Fruit fly (Drosophila melanogaster) whole organism, embryonic: Measurements from ENCODE around the gene CG5377.

Source experiments
- Ada2b ChIP-seq: fragments of 200-800 bp; sonication (Bioruptor generic); IDR thresholded peaks from 2 replicates; pipeline ENCODE4 v1.3.6; 2022; ENCODE audit warnings: missing biosample characterization, missing genetic modification characterization
- Aef1 ChIP-seq: fragments of 200-800 bp; sonication (Bioruptor generic); IDR thresholded peaks from 3 replicates; pipeline ENCODE4 v1.3.6; 2022; ENCODE audit warnings: missing biosample characterization, missing genetic modification characterization
- CG10274 ChIP-seq: fragments of 200-800 bp; sonication (Bioruptor generic); optimal IDR thresholded peaks from 3 replicates; lab custom pipeline; 2017; ENCODE audit warnings: missing biosample characterization, mild to moderate bottlenecking, missing genetic modification characterization
- CG12236 ChIP-seq: fragments of 200-800 bp; sonication (Bioruptor generic); optimal IDR thresholded peaks from 2 replicates; lab custom pipeline; 2016; ENCODE audit warnings: missing biosample characterization, missing genetic modification characterization
- CG13123 ChIP-seq: fragments of 200-800 bp; sonication (Bioruptor generic); optimal IDR thresholded peaks from 2 replicates; lab custom pipeline; 2016; ENCODE audit warnings: missing biosample characterization, missing genetic modification characterization
- CG15479 ChIP-seq: fragments of 200-800 bp; sonication (Bioruptor generic); optimal IDR thresholded peaks from 3 replicates; lab custom pipeline; 2019; ENCODE audit warnings: missing biosample characterization, mild to moderate bottlenecking, missing genetic modification characterization, moderate library complexity
- CG17361 ChIP-seq: fragments of 200-800 bp; sonication (Bioruptor generic); IDR thresholded peaks from 3 replicates; pipeline ENCODE4 v1.3.6; 2022; ENCODE audit warnings: missing biosample characterization, missing genetic modification characterization
- CG18262 ChIP-seq: fragments of 200-800 bp; optimal IDR thresholded peaks from 3 replicates; lab custom pipeline; 2019; ENCODE audit warnings: missing biosample characterization, mild to moderate bottlenecking, missing genetic modification characterization, moderate library complexity
- CG2678 ChIP-seq: fragments of 200-800 bp; sonication (Bioruptor generic); optimal IDR thresholded peaks from 3 replicates; lab custom pipeline; 2019; ENCODE audit warnings: missing biosample characterization, mild to moderate bottlenecking, missing genetic modification characterization, moderate library complexity
- CG2889 ChIP-seq: fragments of 200-800 bp; sonication (Bioruptor generic); IDR thresholded peaks from 3 replicates; pipeline ENCODE4 v1.3.6; 2022; ENCODE audit warnings: missing biosample characterization, missing genetic modification characterization
- CG42726 ChIP-seq: fragments of 200-800 bp; sonication (Bioruptor generic); IDR thresholded peaks from 2 replicates; pipeline ENCODE4 v1.3.6; 2022; ENCODE audit warnings: missing biosample characterization, missing genetic modification characterization; ENCODE audit not compliant: partially characterized antibody
- CG4707 ChIP-seq: fragments of 200-800 bp; sonication (Bioruptor generic); optimal IDR thresholded peaks from 2 replicates; lab custom pipeline; 2018; ENCODE audit warnings: missing biosample characterization, mild to moderate bottlenecking, missing genetic modification characterization, moderate library complexity
- CG7839 ChIP-seq: fragments of 200-800 bp; sonication (Bioruptor generic); optimal IDR thresholded peaks from 3 replicates; lab custom pipeline; 2018; ENCODE audit warnings: missing biosample characterization, mild to moderate bottlenecking, missing genetic modification characterization, moderate library complexity
- CG7928 ChIP-seq: fragments of 200-800 bp; sonication (Bioruptor generic); optimal IDR thresholded peaks from 2 replicates; lab custom pipeline; 2017; ENCODE audit warnings: missing biosample characterization, mild to moderate bottlenecking, missing genetic modification characterization
- CG7987 ChIP-seq: fragments of 200-800 bp; sonication (Bioruptor generic); optimal IDR thresholded peaks from 2 replicates; lab custom pipeline; 2018; ENCODE audit warnings: missing biosample characterization, mild to moderate bottlenecking, missing genetic modification characterization, moderate library complexity
- CrebB ChIP-seq: fragments of 200-800 bp; sonication (Bioruptor generic); optimal IDR thresholded peaks from 3 replicates; lab custom pipeline; 2018; ENCODE audit warnings: missing biosample characterization, mild to moderate bottlenecking, missing genetic modification characterization
- Dip3 ChIP-seq: fragments of 200-800 bp; sonication (Bioruptor generic); optimal IDR thresholded peaks from 3 replicates; lab custom pipeline; 2016; ENCODE audit warnings: missing biosample characterization, missing genetic modification characterization
- Elba2 ChIP-seq: fragments of 200-800 bp; sonication (Bioruptor generic); optimal IDR thresholded peaks from 3 replicates; lab custom pipeline; 2016; ENCODE audit warnings: missing biosample characterization, missing genetic modification characterization
- Gug ChIP-seq: fragments of 200-800 bp; sonication (Bioruptor generic); IDR thresholded peaks from 4 replicates; pipeline ENCODE4 v1.3.6; 2022; ENCODE audit warnings: missing biosample characterization, missing genetic modification characterization
- HLH54F ChIP-seq: fragments of 200-800 bp; sonication (Bioruptor generic); optimal IDR thresholded peaks from 3 replicates; lab custom pipeline; 2016; ENCODE audit warnings: missing biosample characterization, missing genetic modification characterization
- HLHmδ ChIP-seq: fragments of 200-800 bp; sonication (Bioruptor generic); optimal IDR thresholded peaks from 2 replicates; lab custom pipeline; 2018; ENCODE audit warnings: missing biosample characterization, mild to moderate bottlenecking, missing genetic modification characterization, moderate library complexity
- HmgD ChIP-seq: fragments of 200-800 bp; sonication (Bioruptor generic); optimal IDR thresholded peaks from 3 replicates; lab custom pipeline; 2016; ENCODE audit warnings: missing biosample characterization, missing genetic modification characterization
- HmgZ ChIP-seq: fragments of 200-800 bp; sonication (Bioruptor generic); optimal IDR thresholded peaks from 2 replicates; lab custom pipeline; 2018; ENCODE audit warnings: missing biosample characterization, mild to moderate bottlenecking, missing genetic modification characterization
- Hmx ChIP-seq: fragments of 200-800 bp; sonication (Bioruptor generic); optimal IDR thresholded peaks from 2 replicates; lab custom pipeline; 2016; ENCODE audit warnings: missing biosample characterization, missing genetic modification characterization
- Kr ChIP-seq: fragments of 200-800 bp; sonication (Bioruptor generic); optimal IDR thresholded peaks from 2 replicates; lab custom pipeline; 2017; ENCODE audit warnings: missing biosample characterization, mild to moderate bottlenecking, missing genetic modification characterization
- Max ChIP-seq: fragments of 200-800 bp; sonication (Bioruptor generic); optimal IDR thresholded peaks from 2 replicates; lab custom pipeline; 2016; ENCODE audit warnings: missing biosample characterization, mild to moderate bottlenecking, missing genetic modification characterization
- Myb ChIP-seq: fragments of 200-800 bp; sonication (Bioruptor generic); optimal IDR thresholded peaks from 2 replicates; lab custom pipeline; 2016; ENCODE audit warnings: missing biosample characterization, missing genetic modification characterization
- Nf-YB ChIP-seq: fragments of 200-800 bp; sonication (Bioruptor generic); optimal IDR thresholded peaks from 3 replicates; lab custom pipeline; 2019; ENCODE audit warnings: missing biosample characterization, mild to moderate bottlenecking, missing genetic modification characterization, moderate library complexity
- Opbp ChIP-seq: fragments of 200-800 bp; sonication (Bioruptor generic); IDR thresholded peaks from 3 replicates; pipeline ENCODE4 v1.3.6; 2022; ENCODE audit warnings: missing biosample characterization, missing genetic modification characterization; ENCODE audit not compliant: partially characterized antibody
- Spps ChIP-seq: fragments of 200-800 bp; sonication (Bioruptor generic); optimal IDR thresholded peaks from 2 replicates; lab custom pipeline; 2018; ENCODE audit warnings: missing biosample characterization, mild to moderate bottlenecking, missing genetic modification characterization
- Tbp ChIP-seq: fragments of >200 bp; optimal IDR thresholded peaks from 2 replicates; lab custom pipeline; 2018; ENCODE audit warnings: missing biosample characterization, missing genetic modification characterization
- Usf ChIP-seq: fragments of 200-800 bp; sonication (Bioruptor generic); optimal IDR thresholded peaks from 2 replicates; lab custom pipeline; 2017; ENCODE audit warnings: missing genotype, missing biosample characterization, missing genetic modification characterization
- ac ChIP-seq: fragments of 200-800 bp; sonication (Bioruptor generic); optimal IDR thresholded peaks from 3 replicates; lab custom pipeline; 2017; ENCODE audit warnings: missing biosample characterization, mild to moderate bottlenecking, missing genetic modification characterization
- bsh ChIP-seq, 2 experiments: fragments of 200-800 bp; sonication (Bioruptor generic); optimal IDR thresholded peaks; 2 replicates each; lab custom pipeline; 2017 to 2018; ENCODE audit warnings: mild to moderate bottlenecking in 2 of 2, missing biosample characterization in 2 of 2, missing genetic modification characterization in 2 of 2, moderate library complexity in 1 of 2
- dysf ChIP-seq: fragments of 200-800 bp; sonication (Bioruptor generic); IDR thresholded peaks from 3 replicates; pipeline ENCODE4 v1.3.6; 2022; ENCODE audit warnings: missing biosample characterization, missing genetic modification characterization
- emc ChIP-seq: fragments of 200-800 bp; sonication (Bioruptor generic); optimal IDR thresholded peaks from 2 replicates; lab custom pipeline; 2016; ENCODE audit warnings: missing biosample characterization, missing genetic modification characterization
- esg ChIP-seq: fragments of 200-800 bp; sonication (Bioruptor generic); conservative IDR thresholded peaks from 2 replicates; pipeline ENCODE4 v1.3.6; 2022; ENCODE audit warnings: missing biosample characterization, missing genetic modification characterization
- exex ChIP-seq: fragments of 200-800 bp; sonication (Bioruptor generic); optimal IDR thresholded peaks from 4 replicates; lab custom pipeline; 2018; ENCODE audit warnings: missing biosample characterization, mild to moderate bottlenecking, missing genetic modification characterization, moderate library complexity
- ftz-f1 ChIP-seq: fragments of 200-800 bp; sonication (Bioruptor generic); optimal IDR thresholded peaks from 2 replicates; lab custom pipeline; 2016; ENCODE audit warnings: missing biosample characterization, missing genetic modification characterization
- gsb ChIP-seq: fragments of 200-800 bp; sonication (Bioruptor generic); IDR thresholded peaks from 2 replicates; pipeline ENCODE4 v1.3.6; 2022; ENCODE audit warnings: missing biosample characterization, missing genetic modification characterization
- jing ChIP-seq: fragments of 200-800 bp; sonication (Bioruptor generic); optimal IDR thresholded peaks from 2 replicates; lab custom pipeline; 2018; ENCODE audit warnings: missing biosample characterization, mild to moderate bottlenecking, missing genetic modification characterization
- kni ChIP-seq: fragments of 200-800 bp; sonication (Bioruptor generic); optimal IDR thresholded peaks from 3 replicates; lab custom pipeline; 2017; ENCODE audit warnings: mild to moderate bottlenecking, missing biosample characterization, missing genetic modification reagents, missing genetic modification characterization
- lola ChIP-seq, 3 experiments: fragments of >200 bp in 2 of 3; fragments of 200-800 bp in 1 of 3; sonication (Bioruptor generic) in 1 of 3; optimal IDR thresholded peaks; 2 replicates each; lab custom pipeline; 2017 to 2019; ENCODE audit warnings: missing biosample characterization in 3 of 3, missing genetic modification characterization in 3 of 3, mild to moderate bottlenecking in 1 of 3, moderate library complexity in 1 of 3
- mirr ChIP-seq: fragments of 200-800 bp; sonication (Bioruptor generic); optimal IDR thresholded peaks from 3 replicates; lab custom pipeline; 2018; ENCODE audit warnings: missing biosample characterization, mild to moderate bottlenecking, missing genetic modification characterization
- psq ChIP-seq: fragments of 200-800 bp; sonication (Bioruptor generic); optimal IDR thresholded peaks from 2 replicates; lab custom pipeline; 2017; ENCODE audit warnings: missing biosample characterization, missing genetic modification characterization
- schlank ChIP-seq: fragments of 200-800 bp; sonication (Bioruptor generic); optimal IDR thresholded peaks from 2 replicates; lab custom pipeline; 2018; ENCODE audit warnings: missing biosample characterization, mild to moderate bottlenecking, missing genetic modification characterization
- stc ChIP-seq: fragments of 200-800 bp; sonication (Bioruptor generic); IDR thresholded peaks from 2 replicates; pipeline ENCODE4 v1.3.6; 2022; ENCODE audit warnings: missing biosample characterization, missing genetic modification characterization
- ttk ChIP-seq: fragments of 200-800 bp; sonication (Bioruptor generic); IDR thresholded peaks from 2 replicates; pipeline ENCODE4 v2.1.2; 2022; ENCODE audit warnings: missing biosample characterization, missing genetic modification characterization
- vnd ChIP-seq: fragments of 200-800 bp; sonication (Bioruptor generic); IDR thresholded peaks from 3 replicates; pipeline ENCODE4 v1.3.6; 2022; ENCODE audit warnings: missing biosample characterization, missing genetic modification characterization; ENCODE audit not compliant: partially characterized antibody
- zen ChIP-seq: fragments of 200-800 bp; sonication (Bioruptor generic); optimal IDR thresholded peaks from 3 replicates; lab custom pipeline; 2018; ENCODE audit warnings: missing biosample characterization, mild to moderate bottlenecking, missing genetic modification characterization, moderate library complexity

The CG5377 gene

DNA sequence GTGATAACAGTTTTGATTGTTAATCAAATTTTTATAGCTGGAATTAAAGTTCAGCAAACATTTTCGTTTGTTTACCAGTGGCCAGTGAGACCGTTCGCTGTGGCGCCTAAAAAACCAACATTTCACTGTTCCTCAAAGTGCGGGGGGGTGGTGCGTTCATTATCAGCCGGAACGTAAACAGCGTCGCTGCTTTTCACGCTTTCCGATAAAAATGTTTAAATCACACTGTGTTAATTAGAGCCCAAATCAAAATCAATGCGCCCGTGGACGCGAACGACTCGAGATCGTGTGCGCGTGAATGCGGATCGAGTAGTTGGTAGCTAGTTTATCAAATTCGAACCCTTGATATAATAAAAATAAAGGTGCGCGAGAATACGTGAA is 20.1 kb downstream of the CG5377 start, which contains the start of gene CG34376 (continued):
- TF ChIP-seq kni (peak; percentile 46), Ada2b (GFP tag; lab: Robert Waterston, UW) (peak; percentile 48), CG15479 (GFP tag; lab: Kevin White, UChicago) (no peak), HLHmδ (GFP tag; lab: Kevin White, UChicago) (peak; percentile 1), Tbp (no peak), CG7987 (GFP tag; lab: Kevin White, UChicago) (peak; percentile 49), Spps (tag; lab: Kevin White, UChicago) (no peak), dysf (GFP tag; lab: Robert Waterston, UW) (peak; percentile 4; the same call in 1 of the 3 replicates), CG42726 (GFP tag; lab: Robert Waterston, UW) (0 out of 2 replicates have a peak, but pooled peaks have one; percentile 35), Kr (GFP tag; lab: Kevin White, UChicago) (no peak), Elba2 (GFP tag; lab: Kevin White, UChicago) (no peak), ttk (GFP tag; lab: Robert Waterston, UW) (peak; percentile 35; the same call in 1 of the 2 replicates), vnd (no peak; the same call in 2 of the 3 replicates), CG2889 (GFP tag; lab: Robert Waterston, UW) (peak; percentile 58), mirr (GFP tag; lab: Kevin White, UChicago) (peak; percentile 85), CG2678 (peak; percentile 38), exex (tag; lab: Kevin White, UChicago) (peak; percentile 72), HLH54F (GFP tag; lab: Kevin White, UChicago) (no peak), lola (GFP tag; optimal IDR thresholded peaks at IDR 0.05; lab: Kevin White, UChicago) (peak in 1 of 3 experiments; percentile 7), ac (GFP tag; lab: Kevin White, UChicago) (no peak), emc (GFP tag; lab: Kevin White, UChicago) (no peak), esg (GFP tag; lab: Robert Waterston, UW) (0 out of 2 replicates have a peak, but pooled peaks have one; percentile 7), ftz-f1 (GFP tag; lab: Kevin White, UChicago) (no peak), jing (no peak), CG18262 (tag; lab: Kevin White, UChicago) (peak; percentile 29), Hmx (no peak), HmgD (GFP tag; lab: Kevin White, UChicago) (no peak), gsb (peak; percentile 59), Usf (no peak), CG10274 (GFP tag; lab: Kevin White, UChicago) (no peak), stc (GFP tag; lab: Robert Waterston, UW) (peak; percentile 23; the same call in 1 of the 2 replicates), CG7928 (GFP tag; lab: Kevin White, UChicago) (no peak), CG4707 (peak; percentile 9), psq (GFP tag; lab: Kevin White, UChicago) (peak; percentile 85), HmgZ (tag; lab: Kevin White, UChicago) (peak; percentile 39), schlank (tag; lab: Kevin White, UChicago) (peak; percentile 37), Max (no peak), CG13123 (GFP tag; lab: Kevin White, UChicago) (no peak), CG12236 (GFP tag; lab: Kevin White, UChicago) (no peak), Gug (GFP tag; lab: Robert Waterston, UW) (peak; percentile 18; the same call in 1 of the 4 replicates), Nf-YB (no peak), CG17361 (GFP tag; lab: Robert Waterston, UW) (peak; percentile 68; the same call in 1 of the 3 replicates), CrebB (tag; lab: Kevin White, UChicago) (peak; percentile 40), Aef1 (GFP tag; lab: Robert Waterston, UW) (peak; percentile 33), zen (tag; lab: Kevin White, UChicago) (no peak), Dip3 (GFP tag; lab: Kevin White, UChicago) (no peak), CG7839 (tag; lab: Kevin White, UChicago) (no peak), Myb (peak; percentile 50), bsh (GFP tag; optimal IDR thresholded peaks at IDR 0.05; lab: Kevin White, UChicago) (peak in 1 of 2 experiments; percentile 8), Opbp (GFP tag; lab: Robert Waterston, UW) (peak; percentile 67)
